Fruit fly (Drosophila melanogaster): ENCODE data around the gene CG45122.

dm6 chr3R:13075728-13076127 is 31.8 kb downstream of the CG45122 start:
- TF ChIP-seq h (GFP tag; optimal IDR thresholded peaks at IDR 0.05) (no peak), jim (GFP tag; optimal IDR thresholded peaks at IDR 0.05) (no peak), usp (GFP tag; optimal IDR thresholded peaks at IDR 0.05) (no peak), foxo (GFP tag; optimal IDR thresholded peaks at IDR 0.05) (no peak), ey (GFP tag; optimal IDR thresholded peaks at IDR 0.05) (no peak), Dif (GFP tag; optimal IDR thresholded peaks at IDR 0.05; ENCODE audit: partially characterized antibody) (no peak)

Measured in whole organism, wandering third instar larva.